Worm (Caenorhabditis elegans) whole organism, L2 larva: ENCODE data around the gene chil-11.
A peak's percentile ranks its signal among the peaks of the same experiment; 100 is the strongest.

ENCODE experiments used
- blmp-1 ChIP-seq: sonication (generic microtip); optimal IDR thresholded peaks from 2 replicates; lab custom pipeline; 2017; ENCODE audit warnings: missing genetic modification characterization, mild to moderate bottlenecking, missing compliant biosample characterization, antibody characterized with exemption, moderate library complexity; ENCODE audit not compliant: insufficient read depth
- fos-1 ChIP-seq: fragments of 150-350 bp; optimal IDR thresholded peaks from 2 replicates; lab custom pipeline; 2014; ENCODE audit warnings: missing biosample characterization, missing genetic modification characterization
- nhr-21 ChIP-seq: fragments of 150-350 bp; optimal IDR thresholded peaks from 2 replicates; lab custom pipeline; 2014; ENCODE audit warnings: missing biosample characterization, missing genetic modification characterization
- skn-1 ChIP-seq: sonication (generic microtip); optimal IDR thresholded peaks from 2 replicates; lab custom pipeline; 2017; ENCODE audit warnings: missing biosample characterization, missing genetic modification characterization
- ztf-11 ChIP-seq: sonication (generic microtip); optimal IDR thresholded peaks from 2 replicates; lab custom pipeline; 2017; ENCODE audit warnings: missing biosample characterization, missing genetic modification characterization
- ztf-4 ChIP-seq: fragments of 150-350 bp; optimal IDR thresholded peaks from 2 replicates; lab custom pipeline; 2014; ENCODE audit warnings: missing biosample characterization, missing genetic modification characterization

DNA sequence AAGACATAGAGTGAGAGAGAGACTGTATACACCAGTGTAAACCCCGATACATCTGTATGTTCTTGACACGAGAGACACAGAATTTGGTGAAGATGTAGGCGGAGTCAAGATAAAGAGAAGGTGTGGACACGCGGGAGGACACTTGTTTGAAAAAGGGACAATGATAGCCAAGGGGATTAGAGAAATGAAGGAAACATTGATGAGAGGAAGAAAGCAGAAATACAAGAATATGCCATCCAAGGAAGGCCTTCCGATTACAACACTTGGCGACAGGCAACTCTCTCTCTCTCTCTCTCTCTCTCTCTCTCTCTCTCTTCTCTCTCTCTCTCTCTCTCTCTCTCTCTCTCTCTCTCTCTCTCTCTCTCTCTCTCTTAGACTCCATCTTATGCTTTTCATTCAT, 34.5 kb upstream of the chil-11 start:
- TF ChIP-seq blmp-1 (tag; lab: Kevin White, UChicago): peak; percentile 63
- TF ChIP-seq fos-1: no peak
- no peak for TF ChIP-seq ztf-4 (tag; lab: Kevin White, UChicago)
- TF ChIP-seq ztf-11 (tag; lab: Kevin White, UChicago): no peak
- TF ChIP-seq skn-1 (tag; lab: Kevin White, UChicago): no peak
- TF ChIP-seq nhr-21 (tag; lab: Kevin White, UChicago): peak; percentile 69
